Worm (Caenorhabditis elegans) whole organism, young adult: ENCODE data around the gene Y60A3A.24.

ENCODE experiments used
- B0336.3 ChIP-seq: fragments of 200-800 bp; sonication (Bioruptor generic); IDR thresholded peaks from 2 replicates; pipeline ENCODE4 v1.3.6; 2022; ENCODE audit warnings: missing genetic modification characterization, missing compliant biosample characterization
- C17E4.6 ChIP-seq: fragments of 200-800 bp; sonication (Bioruptor generic); IDR thresholded peaks from 2 replicates; pipeline ENCODE4 v1.3.6; 2022; ENCODE audit warnings: missing genetic modification reagents, missing genetic modification characterization, missing compliant biosample characterization
- F10E7.11 ChIP-seq: sonication (generic microtip); optimal IDR thresholded peaks from 2 replicates; lab custom pipeline; 2017; ENCODE audit warnings: mild to moderate bottlenecking, missing genetic modification characterization, moderate library complexity, missing compliant biosample characterization
- F39B2.1 ChIP-seq: fragments of 200-800 bp; sonication (Bioruptor generic); IDR thresholded peaks from 2 replicates; pipeline ENCODE4 v1.3.6; 2022; ENCODE audit warnings: missing genetic modification reagents, missing genetic modification characterization, missing compliant biosample characterization
- F49E8.2 ChIP-seq: sonication (generic microtip); optimal IDR thresholded peaks from 3 replicates; lab custom pipeline; 2017; ENCODE audit warnings: missing genetic modification characterization, mild to moderate bottlenecking, missing compliant biosample characterization, antibody characterized with exemption, moderate library complexity; ENCODE audit not compliant: insufficient read depth
- T26A5.8 ChIP-seq: sonication (generic microtip); optimal IDR thresholded peaks from 2 replicates; lab custom pipeline; 2016; ENCODE audit warnings: missing genetic modification characterization, missing compliant biosample characterization
- Y56A3A.18 ChIP-seq: fragments of 200-800 bp; sonication (Bioruptor generic); IDR thresholded peaks from 2 replicates; pipeline ENCODE4 v1.3.6; 2022; ENCODE audit warnings: missing genetic modification reagents, missing genetic modification characterization, missing compliant biosample characterization
- Y79H2A.3 ChIP-seq: fragments of 200-800 bp; sonication (Bioruptor generic); conservative IDR thresholded peaks from 2 replicates; pipeline ENCODE4 v1.3.6; 2022; ENCODE audit warnings: missing genetic modification reagents, missing genetic modification characterization, missing compliant biosample characterization
- cebp-1 ChIP-seq, 2 experiments: fragments of 200-800 bp in 1 of 2; sonication (Bioruptor generic) in 1 of 2; sonication (generic microtip) in 1 of 2; IDR thresholded peaks in 1 of 2; optimal IDR thresholded peaks in 1 of 2; 2 replicates each; pipeline versions ENCODE4 v1.3.6 to Lab custom; 2017 to 2022; ENCODE audit warnings: missing compliant biosample characterization in 2 of 2, missing genetic modification characterization in 2 of 2, mild to moderate bottlenecking in 1 of 2, missing genetic modification reagents in 1 of 2, moderate library complexity in 1 of 2
- ceh-100 ChIP-seq: fragments of 200-800 bp; sonication (Bioruptor generic); IDR thresholded peaks from 2 replicates; pipeline ENCODE4 v1.3.6; 2022; ENCODE audit warnings: missing genetic modification reagents, missing genetic modification characterization, missing compliant biosample characterization
- ceh-27 ChIP-seq: fragments of 200-800 bp; sonication (Bioruptor generic); optimal IDR thresholded peaks from 2 replicates; lab custom pipeline; 2018; ENCODE audit warnings: mild to moderate bottlenecking, missing genetic modification characterization, moderate library complexity, missing compliant biosample characterization
- ceh-79 ChIP-seq: sonication (generic microtip); optimal IDR thresholded peaks from 2 replicates; lab custom pipeline; 2017; ENCODE audit warnings: mild to moderate bottlenecking, missing genetic modification characterization, missing compliant biosample characterization
- fkh-3 ChIP-seq: sonication (generic microtip); optimal IDR thresholded peaks from 2 replicates; lab custom pipeline; 2016; ENCODE audit warnings: mild to moderate bottlenecking, missing genetic modification characterization, missing compliant biosample characterization
- him-1 ChIP-seq: sonication (generic microtip); optimal IDR thresholded peaks from 2 replicates; lab custom pipeline; 2016; ENCODE audit warnings: missing genotype, missing genetic modification reagents, missing genetic modification characterization, missing compliant biosample characterization
- hsf-1 ChIP-seq: fragments of 200-800 bp; sonication (Bioruptor generic); IDR thresholded peaks from 2 replicates; pipeline ENCODE4 v1.3.6; 2022; ENCODE audit warnings: missing genetic modification reagents, missing genetic modification characterization, missing compliant biosample characterization
- lin-35 ChIP-seq, 3 experiments: fragments of 150-350 bp in 2 of 3; sonication (generic microtip) in 1 of 3; optimal IDR thresholded peaks; 2 replicates each; lab custom pipeline; 2014 to 2018; ENCODE audit warnings: missing biosample characterization in 3 of 3, missing genetic modification characterization in 3 of 3, missing genetic modification reagents in 3 of 3
- lir-1 ChIP-seq: fragments of 200-800 bp; sonication (Bioruptor generic); conservative IDR thresholded peaks from 2 replicates; pipeline ENCODE4 v1.3.6; 2022; ENCODE audit warnings: missing genetic modification reagents, missing genetic modification characterization, missing compliant biosample characterization
- lsl-1 ChIP-seq: fragments of 200-800 bp; sonication (Bioruptor generic); optimal IDR thresholded peaks from 2 replicates; lab custom pipeline; 2018; ENCODE audit warnings: mild to moderate bottlenecking, missing genetic modification characterization, moderate library complexity, missing compliant biosample characterization
- mcd-1 ChIP-seq: fragments of 200-800 bp; sonication (Bioruptor generic); IDR thresholded peaks from 2 replicates; pipeline ENCODE4 v1.3.6; 2022; ENCODE audit warnings: missing genetic modification reagents, missing genetic modification characterization, missing compliant biosample characterization
- nfya-2 ChIP-seq: fragments of 200-800 bp; sonication (Bioruptor generic); IDR thresholded peaks from 2 replicates; pipeline ENCODE4 v1.3.6; 2022; ENCODE audit warnings: missing genetic modification reagents, missing genetic modification characterization, missing compliant biosample characterization
- nhr-179 ChIP-seq: sonication (generic microtip); optimal IDR thresholded peaks from 2 replicates; lab custom pipeline; 2016; ENCODE audit warnings: mild to moderate bottlenecking, missing genetic modification characterization, missing compliant biosample characterization
- nhr-27 ChIP-seq: fragments of 200-800 bp; sonication (Bioruptor generic); optimal IDR thresholded peaks from 2 replicates; lab custom pipeline; 2018; ENCODE audit warnings: mild to moderate bottlenecking, missing genetic modification characterization, moderate library complexity, missing compliant biosample characterization
- nhr-90 ChIP-seq: sonication (generic microtip); optimal IDR thresholded peaks from 2 replicates; lab custom pipeline; 2016; ENCODE audit warnings: missing genotype, mild to moderate bottlenecking, missing genetic modification characterization, missing compliant biosample characterization
- pbrm-1 ChIP-seq: fragments of 200-800 bp; sonication (Bioruptor generic); IDR thresholded peaks from 2 replicates; pipeline ENCODE4 v1.3.6; 2022; ENCODE audit warnings: missing genetic modification reagents, missing genetic modification characterization, missing compliant biosample characterization
- pha-4 ChIP-seq: fragments of 150-350 bp; sonication (generic microtip); optimal IDR thresholded peaks from 2 replicates; lab custom pipeline; 2014; ENCODE audit warnings: missing biosample characterization, missing genetic modification reagents, missing genetic modification characterization
- snpc-1.3 ChIP-seq: sonication (generic microtip); optimal IDR thresholded peaks from 2 replicates; lab custom pipeline; 2017; ENCODE audit warnings: missing genetic modification characterization, mild to moderate bottlenecking, missing compliant biosample characterization, antibody characterized with exemption, moderate library complexity, missing genotype, missing genetic modification reagents; ENCODE audit not compliant: insufficient read depth
- sptf-2 ChIP-seq: fragments of 200-800 bp; sonication (Bioruptor generic); optimal IDR thresholded peaks from 2 replicates; lab custom pipeline; 2018; ENCODE audit warnings: mild to moderate bottlenecking, missing genetic modification characterization, missing compliant biosample characterization
- tbp1 ChIP-seq: fragments of 200-800 bp; sonication (Bioruptor generic); optimal IDR thresholded peaks from 2 replicates; lab custom pipeline; 2018; ENCODE audit warnings: mild to moderate bottlenecking, missing genetic modification characterization, missing compliant biosample characterization
- unc-130 ChIP-seq: sonication (generic microtip); optimal IDR thresholded peaks from 2 replicates; lab custom pipeline; 2016; ENCODE audit warnings: missing genetic modification reagents, missing genetic modification characterization, missing compliant biosample characterization
- unc-62 ChIP-seq: fragments of 150-350 bp; optimal IDR thresholded peaks from 2 replicates; lab custom pipeline; 2014; ENCODE audit warnings: missing biosample characterization, missing genetic modification reagents, missing genetic modification characterization
- ztf-25 ChIP-seq: fragments of 200-800 bp; sonication (Bioruptor generic); IDR thresholded peaks from 2 replicates; pipeline ENCODE4 v1.3.6; 2022; ENCODE audit warnings: missing genetic modification reagents, missing genetic modification characterization, missing compliant biosample characterization

The Y60A3A.24 gene

DNA sequence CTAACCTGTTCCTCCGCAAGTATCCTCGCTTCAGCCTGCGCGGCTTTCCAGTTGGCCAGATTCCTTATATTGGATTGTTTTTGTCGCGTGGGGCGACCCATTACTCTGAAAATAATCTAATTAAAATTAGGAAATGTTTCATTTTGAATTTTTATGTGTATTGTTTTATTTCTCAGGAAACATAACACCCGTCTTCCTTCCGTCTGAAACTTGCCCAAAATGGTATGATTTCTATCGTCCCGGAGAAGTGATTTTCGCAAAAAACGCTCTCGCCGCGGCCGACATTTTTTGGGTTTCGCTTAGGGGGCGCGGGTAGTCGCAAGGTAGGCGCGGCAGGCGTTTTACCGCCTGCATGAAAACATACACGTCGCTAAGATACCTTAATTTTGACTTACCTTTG lies 4.5 kb upstream of the Y60A3A.24 start, which contains the start of gene clec-260:
TSS of gene clec-260 (minus strand) at position 101 of the 400 bp plus-strand sequence.
- no peak for TF ChIP-seq nhr-179 (tag; lab: Kevin White, UChicago)
- TF ChIP-seq F49E8.2 = no peak
- TF ChIP-seq T26A5.8 (tag; lab: Kevin White, UChicago) = no peak
- no peak for TF ChIP-seq Y79H2A.3 (GFP tag; lab: Robert Waterston, UW)
- no peak for TF ChIP-seq tbp1 (GFP tag; lab: Kevin White, UChicago)
- no peak for TF ChIP-seq lsl-1

DNA sequence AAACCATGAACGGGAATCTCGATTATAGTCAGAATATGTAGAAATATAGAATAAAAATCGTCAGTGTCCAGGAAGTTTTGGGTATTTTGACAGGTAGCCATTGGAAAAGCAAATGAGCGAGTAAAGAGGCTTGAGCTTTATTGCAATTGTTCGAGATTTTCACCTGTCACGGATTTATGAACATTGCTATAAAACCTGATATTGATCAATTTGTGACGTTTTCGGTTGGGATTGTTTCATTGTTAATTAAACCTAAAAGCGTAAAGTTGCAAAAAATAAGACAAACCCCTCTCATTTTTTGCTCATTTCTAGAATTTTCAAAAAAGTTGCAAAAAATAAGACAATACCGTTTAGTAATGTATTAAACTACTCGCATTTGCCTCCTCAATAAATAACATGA lies 3.5 kb downstream of the Y60A3A.24 start, which contains the start of gene srh-183:
TSS of gene srh-183 (minus strand) at position 101 of the 400 bp plus-strand sequence.
- no peak for TF ChIP-seq cebp-1 (GFP tag; IDR thresholded peaks at IDR 0.05; lab: Robert Waterston, UW)
- no peak for TF ChIP-seq cebp-1 (tag; optimal IDR thresholded peaks at IDR 0.05; lab: Kevin White, UChicago)
- no peak for TF ChIP-seq sptf-2
- no peak for TF ChIP-seq ceh-100 (GFP tag; lab: Robert Waterston, UW)
- no peak for TF ChIP-seq him-1 (tag; lab: Kevin White, UChicago)
- TF ChIP-seq, all 124 proteins: peak for 0

DNA sequence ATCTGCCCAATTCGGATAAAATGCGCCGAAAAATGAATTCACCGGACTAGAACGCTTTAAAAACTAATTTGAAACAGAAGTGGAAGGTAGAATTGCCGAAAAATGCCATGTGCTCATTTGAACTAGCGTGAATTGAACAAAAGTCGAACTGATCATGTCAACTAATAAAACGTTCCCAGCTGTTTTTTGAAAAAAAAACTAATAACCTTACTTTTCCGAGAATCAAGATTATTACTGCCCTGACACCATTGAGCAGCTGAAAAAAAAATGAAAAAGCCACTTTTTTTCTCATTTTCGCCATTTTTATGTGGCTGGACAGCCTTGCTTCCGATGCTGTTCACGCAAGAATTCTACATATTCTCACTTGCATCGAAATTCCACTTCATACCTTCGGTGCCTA lies 8.7 kb downstream of the Y60A3A.24 start, which contains the start of gene srh-173:
TSS of gene srh-173 (plus strand) at position 301 of the 400 bp plus-strand sequence.
- TF ChIP-seq mcd-1 (GFP tag; lab: Robert Waterston, UW) = no peak
- TF ChIP-seq unc-62 (GFP tag; lab: Kevin White, UChicago) = no peak
- TF ChIP-seq ztf-25 (GFP tag; lab: Robert Waterston, UW) = no peak
- TF ChIP-seq fkh-3 = no peak
- no peak for TF ChIP-seq lin-35 (GFP tag; optimal IDR thresholded peaks at IDR 0.05; lab: Kevin White, UChicago)

DNA sequence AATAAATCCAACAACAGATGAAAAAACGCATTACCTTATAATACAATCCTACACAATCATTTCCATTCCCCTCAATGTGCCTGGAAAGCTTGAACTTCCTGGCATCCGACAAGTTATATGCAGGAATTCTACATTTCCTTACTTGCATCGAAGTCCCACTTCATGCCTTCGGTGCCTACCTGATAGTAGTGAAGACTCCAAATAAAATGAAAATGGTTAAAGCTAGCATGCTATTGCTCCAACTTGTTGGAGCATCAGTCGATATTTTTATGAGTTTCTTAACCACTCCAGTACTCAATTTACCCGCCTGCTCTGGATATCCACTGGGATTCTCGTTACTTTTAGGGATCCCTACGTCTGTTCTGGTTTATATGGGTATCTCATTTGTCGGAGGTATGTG lies 16.1 kb downstream of the Y60A3A.24 start, which contains the start of gene srh-171:
TSS of gene srh-171 (plus strand) at position 75 of the 400 bp plus-strand sequence.
- TF ChIP-seq snpc-1.3 (no peak), Y56A3A.18 (GFP tag; lab: Robert Waterston, UW) (no peak), pbrm-1 (GFP tag; lab: Robert Waterston, UW) (no peak), B0336.3 (no peak), unc-130 (GFP tag; lab: Kevin White, UChicago) (no peak), ceh-27 (GFP tag; lab: Kevin White, UChicago) (no peak), lsl-1 (no peak), pha-4 (no peak), C17E4.6 (GFP tag; lab: Robert Waterston, UW) (no peak), lir-1 (no peak), nhr-90 (tag; lab: Kevin White, UChicago) (no peak), fkh-3 (no peak), Y79H2A.3 (GFP tag; lab: Robert Waterston, UW) (no peak), F39B2.1 (GFP tag; lab: Robert Waterston, UW) (no peak), lin-35 (GFP tag; optimal IDR thresholded peaks at IDR 0.05; lab: Kevin White, UChicago) (no peak), F10E7.11 (tag; lab: Kevin White, UChicago) (no peak), unc-62 (GFP tag; lab: Kevin White, UChicago) (no peak), sptf-2 (no peak)
- TF ChIP-seq, all 124 proteins: peak for 0

DNA sequence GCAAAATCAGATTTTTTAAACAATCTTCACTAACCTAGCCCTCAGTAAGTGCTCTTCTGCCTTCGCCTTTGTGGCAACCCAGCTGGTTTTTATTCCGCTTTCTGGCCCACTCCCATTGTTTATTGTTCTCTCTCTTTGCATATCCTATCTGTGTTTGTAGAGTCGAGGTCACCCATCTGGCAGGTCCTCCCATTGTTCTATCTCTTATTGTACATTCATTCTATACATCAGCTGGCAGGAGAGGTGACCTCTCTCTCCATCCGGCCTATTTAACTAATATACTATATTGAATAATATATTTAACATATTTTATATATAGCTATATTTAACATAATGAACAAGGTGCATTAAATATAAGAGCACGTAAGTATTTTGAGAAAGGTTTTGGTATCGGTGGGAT lies 19.7 kb downstream of the Y60A3A.24 start:
- no peak for TF ChIP-seq ceh-79
- TF ChIP-seq lin-35 (GFP tag; optimal IDR thresholded peaks at IDR 0.05; lab: Kevin White, UChicago) = no peak
- TF ChIP-seq nhr-27 (tag; lab: Kevin White, UChicago) = no peak
- TF ChIP-seq nfya-2 (GFP tag; lab: Robert Waterston, UW) = no peak
- TF ChIP-seq hsf-1 (GFP tag; lab: Robert Waterston, UW) = no peak
